Worm (Caenorhabditis elegans) whole organism, young adult: Measurements from ENCODE around the gene C47D12.4.

Experiments
- B0261.1 ChIP-seq: sonication (generic microtip); optimal IDR thresholded peaks from 2 replicates; lab custom pipeline; 2016; ENCODE audit warnings: mild to moderate bottlenecking, missing genetic modification characterization, moderate library complexity, missing compliant biosample characterization
- B0336.3 ChIP-seq: fragments of 200-800 bp; sonication (Bioruptor generic); IDR thresholded peaks from 2 replicates; pipeline ENCODE4 v1.3.6; 2022; ENCODE audit warnings: missing genetic modification characterization, missing compliant biosample characterization
- F49E8.2 ChIP-seq: sonication (generic microtip); optimal IDR thresholded peaks from 3 replicates; lab custom pipeline; 2017; ENCODE audit warnings: missing genetic modification characterization, mild to moderate bottlenecking, missing compliant biosample characterization, antibody characterized with exemption, moderate library complexity; ENCODE audit not compliant: insufficient read depth
- F52B5.7 ChIP-seq: sonication (generic microtip); optimal IDR thresholded peaks from 2 replicates; lab custom pipeline; 2016; ENCODE audit warnings: mild to moderate bottlenecking, missing genetic modification characterization, missing compliant biosample characterization
- F55B11.4 ChIP-seq: sonication (generic microtip); optimal IDR thresholded peaks from 2 replicates; lab custom pipeline; 2016; ENCODE audit warnings: missing compliant biosample characterization, missing genetic modification characterization, borderline replicate concordance; ENCODE audit not compliant: insufficient read depth
- T26A5.8 ChIP-seq: sonication (generic microtip); optimal IDR thresholded peaks from 2 replicates; lab custom pipeline; 2016; ENCODE audit warnings: missing genetic modification characterization, missing compliant biosample characterization
- Y53F4B.3 ChIP-seq: fragments of 200-800 bp; sonication (Bioruptor generic); IDR thresholded peaks from 2 replicates; pipeline ENCODE4 v1.3.6; 2022; ENCODE audit warnings: missing genetic modification reagents, missing genetic modification characterization, missing compliant biosample characterization
- Y53G8AR.9 ChIP-seq: fragments of 200-800 bp; sonication (Bioruptor generic); conservative IDR thresholded peaks from 2 replicates; pipeline ENCODE4 v1.3.6; 2022; ENCODE audit warnings: missing genetic modification reagents, missing genetic modification characterization, missing compliant biosample characterization
- akir-1 ChIP-seq: fragments of 200-800 bp; sonication (Bioruptor generic); optimal IDR thresholded peaks from 2 replicates; lab custom pipeline; 2018; ENCODE audit warnings: mild to moderate bottlenecking, missing genetic modification characterization, moderate library complexity, missing compliant biosample characterization
- atf-7 ChIP-seq: sonication (generic microtip); optimal IDR thresholded peaks from 2 replicates; lab custom pipeline; 2017; ENCODE audit warnings: mild to moderate bottlenecking, missing genetic modification characterization, missing compliant biosample characterization
- cebp-2 ChIP-seq: fragments of 200-800 bp; sonication (Bioruptor generic); IDR thresholded peaks from 2 replicates; pipeline ENCODE4 v1.3.6; 2022; ENCODE audit warnings: missing genetic modification characterization, missing compliant biosample characterization
- ceh-40 ChIP-seq: fragments of 200-800 bp; sonication (Bioruptor generic); IDR thresholded peaks from 2 replicates; pipeline ENCODE4 v1.3.6; 2022; ENCODE audit warnings: missing genetic modification characterization, missing compliant biosample characterization
- ceh-58 ChIP-seq: fragments of 200-800 bp; sonication (Bioruptor generic); IDR thresholded peaks from 2 replicates; pipeline ENCODE4 v1.3.6; 2022; ENCODE audit warnings: missing genetic modification characterization, missing compliant biosample characterization
- ceh-79 ChIP-seq: sonication (generic microtip); optimal IDR thresholded peaks from 2 replicates; lab custom pipeline; 2017; ENCODE audit warnings: mild to moderate bottlenecking, missing genetic modification characterization, missing compliant biosample characterization
- chd-7 ChIP-seq: sonication (generic microtip); optimal IDR thresholded peaks from 2 replicates; lab custom pipeline; 2016; ENCODE audit warnings: mild to moderate bottlenecking, missing genetic modification characterization, moderate library complexity, missing compliant biosample characterization
- die-1 ChIP-seq: sonication (generic microtip); optimal IDR thresholded peaks from 2 replicates; lab custom pipeline; 2016; ENCODE audit warnings: missing genotype, mild to moderate bottlenecking, missing genetic modification characterization, missing compliant biosample characterization
- dox-1 ChIP-seq: fragments of 200-800 bp; sonication (Bioruptor generic); IDR thresholded peaks from 2 replicates; pipeline ENCODE4 v1.3.6; 2022; ENCODE audit warnings: missing genetic modification reagents, missing genetic modification characterization, missing compliant biosample characterization
- dpl-1 ChIP-seq: fragments of 150-350 bp; optimal IDR thresholded peaks from 2 replicates; lab custom pipeline; 2014; ENCODE audit warnings: missing biosample characterization, missing genetic modification reagents, missing genetic modification characterization
- efl-1 ChIP-seq: fragments of 150-350 bp; optimal IDR thresholded peaks from 2 replicates; lab custom pipeline; 2014; ENCODE audit warnings: missing biosample characterization, missing genetic modification reagents, missing genetic modification characterization
- egl-18 ChIP-seq: fragments of 200-800 bp; sonication (Bioruptor generic); IDR thresholded peaks from 2 replicates; pipeline ENCODE4 v1.3.6; 2022; ENCODE audit warnings: missing genetic modification reagents, missing genetic modification characterization, missing compliant biosample characterization
- egrh-3 ChIP-seq: fragments of 200-800 bp; sonication (Bioruptor generic); IDR thresholded peaks from 2 replicates; pipeline ENCODE4 v1.3.6; 2022; ENCODE audit warnings: missing genetic modification reagents, missing genetic modification characterization, missing compliant biosample characterization
- ekl-4 ChIP-seq: fragments of 200-800 bp; sonication (Bioruptor generic); IDR thresholded peaks from 2 replicates; pipeline ENCODE4 v1.3.6; 2022; ENCODE audit warnings: missing genetic modification reagents, missing genetic modification characterization, missing compliant biosample characterization
- fkh-3 ChIP-seq: sonication (generic microtip); optimal IDR thresholded peaks from 2 replicates; lab custom pipeline; 2016; ENCODE audit warnings: mild to moderate bottlenecking, missing genetic modification characterization, missing compliant biosample characterization
- hrde-1 ChIP-seq: sonication (generic microtip); optimal IDR thresholded peaks from 2 replicates; lab custom pipeline; 2016; ENCODE audit warnings: missing genetic modification characterization, mild to moderate bottlenecking, missing compliant biosample characterization, moderate library complexity, missing genotype, missing genetic modification reagents, borderline replicate concordance
- lin-26 ChIP-seq: fragments of 200-800 bp; sonication (Bioruptor generic); IDR thresholded peaks from 2 replicates; pipeline ENCODE4 v1.3.6; 2022; ENCODE audit warnings: missing genetic modification reagents, missing genetic modification characterization, missing compliant biosample characterization
- lin-54 ChIP-seq: fragments of 200-800 bp; sonication (Bioruptor generic); optimal IDR thresholded peaks from 2 replicates; lab custom pipeline; 2018; ENCODE audit warnings: mild to moderate bottlenecking, missing genetic modification characterization, missing compliant biosample characterization
- lir-1 ChIP-seq: fragments of 200-800 bp; sonication (Bioruptor generic); conservative IDR thresholded peaks from 2 replicates; pipeline ENCODE4 v1.3.6; 2022; ENCODE audit warnings: missing genetic modification reagents, missing genetic modification characterization, missing compliant biosample characterization
- lsl-1 ChIP-seq: fragments of 200-800 bp; sonication (Bioruptor generic); optimal IDR thresholded peaks from 2 replicates; lab custom pipeline; 2018; ENCODE audit warnings: mild to moderate bottlenecking, missing genetic modification characterization, moderate library complexity, missing compliant biosample characterization
- madf-3 ChIP-seq: fragments of 200-800 bp; sonication (Bioruptor generic); IDR thresholded peaks from 2 replicates; pipeline ENCODE4 v1.3.6; 2022; ENCODE audit warnings: missing genetic modification reagents, missing genetic modification characterization, missing compliant biosample characterization
- madf-6 ChIP-seq: fragments of 200-800 bp; sonication (Bioruptor generic); IDR thresholded peaks from 2 replicates; pipeline ENCODE4 v1.3.6; 2022; ENCODE audit warnings: missing genetic modification reagents, missing genetic modification characterization, missing compliant biosample characterization
- mcd-1 ChIP-seq: fragments of 200-800 bp; sonication (Bioruptor generic); IDR thresholded peaks from 2 replicates; pipeline ENCODE4 v1.3.6; 2022; ENCODE audit warnings: missing genetic modification reagents, missing genetic modification characterization, missing compliant biosample characterization
- mel-28 ChIP-seq: sonication (generic microtip); optimal IDR thresholded peaks from 2 replicates; lab custom pipeline; 2016; ENCODE audit warnings: borderline replicate concordance, mild to moderate bottlenecking, missing genetic modification characterization, missing compliant biosample characterization
- mes-4 ChIP-seq: sonication (generic microtip); optimal IDR thresholded peaks from 2 replicates; lab custom pipeline; 2016; ENCODE audit warnings: missing genotype, missing genetic modification characterization, missing compliant biosample characterization
- nhr-27 ChIP-seq: fragments of 200-800 bp; sonication (Bioruptor generic); optimal IDR thresholded peaks from 2 replicates; lab custom pipeline; 2018; ENCODE audit warnings: mild to moderate bottlenecking, missing genetic modification characterization, moderate library complexity, missing compliant biosample characterization
- nhr-90 ChIP-seq: sonication (generic microtip); optimal IDR thresholded peaks from 2 replicates; lab custom pipeline; 2016; ENCODE audit warnings: missing genotype, mild to moderate bottlenecking, missing genetic modification characterization, missing compliant biosample characterization
- pha-4 ChIP-seq: fragments of 150-350 bp; sonication (generic microtip); optimal IDR thresholded peaks from 2 replicates; lab custom pipeline; 2014; ENCODE audit warnings: missing biosample characterization, missing genetic modification reagents, missing genetic modification characterization
- repo-1 ChIP-seq: sonication (generic microtip); optimal IDR thresholded peaks from 2 replicates; lab custom pipeline; 2017; ENCODE audit warnings: mild to moderate bottlenecking, missing genetic modification characterization, missing compliant biosample characterization
- tbp1 ChIP-seq: fragments of 200-800 bp; sonication (Bioruptor generic); optimal IDR thresholded peaks from 2 replicates; lab custom pipeline; 2018; ENCODE audit warnings: mild to moderate bottlenecking, missing genetic modification characterization, missing compliant biosample characterization
- tbx-9 ChIP-seq: sonication (generic microtip); optimal IDR thresholded peaks from 2 replicates; lab custom pipeline; 2016; ENCODE audit warnings: borderline replicate concordance, missing genetic modification characterization, inconsistent platforms, missing compliant biosample characterization
- tlf-1 ChIP-seq: fragments of 200-800 bp; sonication (Bioruptor generic); optimal IDR thresholded peaks from 2 replicates; lab custom pipeline; 2018; ENCODE audit warnings: mild to moderate bottlenecking, missing genetic modification characterization, missing compliant biosample characterization
- xnd-1 ChIP-seq: sonication (generic microtip); optimal IDR thresholded peaks from 2 replicates; lab custom pipeline; 2016; ENCODE audit warnings: missing genotype, missing genetic modification reagents, missing genetic modification characterization, missing compliant biosample characterization
- zfh-2 ChIP-seq: fragments of 200-800 bp; sonication (Bioruptor generic); conservative IDR thresholded peaks from 2 replicates; pipeline ENCODE4 v1.3.6; 2022; ENCODE audit warnings: missing genetic modification reagents, missing genetic modification characterization, missing compliant biosample characterization
- zim-3 ChIP-seq: sonication (generic microtip); optimal IDR thresholded peaks from 2 replicates; lab custom pipeline; 2017; ENCODE audit warnings: mild to moderate bottlenecking, missing genetic modification characterization, moderate library complexity, missing compliant biosample characterization
- ztf-18 ChIP-seq: sonication (generic microtip); optimal IDR thresholded peaks from 2 replicates; lab custom pipeline; 2016; ENCODE audit warnings: missing genotype, mild to moderate bottlenecking, missing genetic modification characterization, missing compliant biosample characterization
- ztf-22 ChIP-seq: fragments of 200-800 bp; sonication (Bioruptor generic); optimal IDR thresholded peaks from 2 replicates; lab custom pipeline; 2018; ENCODE audit warnings: mild to moderate bottlenecking, missing genetic modification characterization, moderate library complexity, missing compliant biosample characterization
- ztf-25 ChIP-seq: fragments of 200-800 bp; sonication (Bioruptor generic); IDR thresholded peaks from 2 replicates; pipeline ENCODE4 v1.3.6; 2022; ENCODE audit warnings: missing genetic modification reagents, missing genetic modification characterization, missing compliant biosample characterization
- ztf-26 ChIP-seq: sonication (generic microtip); optimal IDR thresholded peaks from 2 replicates; lab custom pipeline; 2017; ENCODE audit warnings: missing genetic modification characterization, missing compliant biosample characterization

C47D12.4 gene

ce11 chrII:11650975-11651588 is 30.5 kb upstream of the C47D12.4 start, which contains the start of gene coa-7 (continued):
- TF ChIP-seq madf-3 (GFP tag; lab: Robert Waterston, UW) (peak; percentile 66), lin-26 (GFP tag; lab: Robert Waterston, UW) (peak; percentile 43; the same call in 1 of the 2 replicates), hrde-1 (tag; lab: Kevin White, UChicago) (no peak), B0261.1 (tag; lab: Kevin White, UChicago) (no peak), xnd-1 (tag; lab: Kevin White, UChicago) (peak; percentile 58), efl-1 (no peak), nhr-27 (tag; lab: Kevin White, UChicago) (no peak), chd-7 (tag; lab: Kevin White, UChicago) (peak; percentile 70), dox-1 (GFP tag; lab: Robert Waterston, UW) (no peak), lin-54 (GFP tag; lab: Kevin White, UChicago) (peak; percentile 13), F55B11.4 (tag; lab: Kevin White, UChicago) (no peak), F49E8.2 (tag; lab: Kevin White, UChicago) (peak; percentile 92), ceh-58 (GFP tag; lab: Robert Waterston, UW) (0 out of 2 replicates have a peak, but pooled peaks have one; percentile 47), ztf-18 (tag; lab: Kevin White, UChicago) (peak; percentile 59), ceh-79 (tag; lab: Kevin White, UChicago) (peak; percentile 65), T26A5.8 (tag; lab: Kevin White, UChicago) (no peak), repo-1 (peak; percentile 75), ceh-40 (GFP tag; lab: Robert Waterston, UW) (no peak), lir-1 (GFP tag; lab: Robert Waterston, UW) (no peak), madf-6 (peak; percentile 72), Y53F4B.3 (no peak), atf-7 (tag; lab: Kevin White, UChicago) (peak; percentile 25), lsl-1 (GFP tag; lab: Kevin White, UChicago) (peak; percentile 41), nhr-90 (no peak), fkh-3 (tag; lab: Kevin White, UChicago) (no peak), Y53G8AR.9 (GFP tag; lab: Robert Waterston, UW) (peak; percentile 74), tlf-1 (GFP tag; lab: Kevin White, UChicago) (peak; percentile 37), ztf-22 (no peak), B0336.3 (GFP tag; lab: Robert Waterston, UW) (peak; percentile 84), dpl-1 (no peak), F52B5.7 (peak; percentile 77), die-1 (tag; lab: Kevin White, UChicago) (peak; percentile 14), mes-4 (tag; lab: Kevin White, UChicago) (peak; percentile 19), mel-28 (no peak), zim-3 (no peak), tbp1 (GFP tag; lab: Kevin White, UChicago) (peak; percentile 22), ztf-26 (tag; lab: Kevin White, UChicago) (no peak), akir-1 (GFP tag; lab: Kevin White, UChicago) (no peak)

ce11 chrII:11652125-11652524 is 29.4 kb upstream of the C47D12.4 start:
- no peak for TF ChIP-seq ztf-25
- no peak for TF ChIP-seq pha-4 (tag; lab: Kevin White, UChicago)
- peak; percentile 28 for TF ChIP-seq F52B5.7
- peak; percentile 74; the same call in 1 of the 2 replicates for TF ChIP-seq egrh-3
- TF ChIP-seq egl-18 (GFP tag; lab: Robert Waterston, UW): no peak
- TF ChIP-seq ekl-4 (GFP tag; lab: Robert Waterston, UW): peak; percentile 60; the same call in 1 of the 2 replicates
- TF ChIP-seq cebp-2 (GFP tag; lab: Robert Waterston, UW): no peak
- peak; percentile 10; the same call in 1 of the 2 replicates for TF ChIP-seq mcd-1 (GFP tag; lab: Robert Waterston, UW)
- peak; percentile 82 for TF ChIP-seq zfh-2 (GFP tag; lab: Robert Waterston, UW)
- no peak for TF ChIP-seq ceh-58 (GFP tag; lab: Robert Waterston, UW)
- TF ChIP-seq tbx-9 (tag; lab: Kevin White, UChicago): no peak
- no peak for TF ChIP-seq madf-6
- 0 out of 2 replicates have a peak, but pooled peaks have one; percentile 36 for TF ChIP-seq Y53G8AR.9 (GFP tag; lab: Robert Waterston, UW)
- TF ChIP-seq, all 124 proteins: peak for 6
